ENCODE assay signal across 5 worm cellular contexts in genomic region chrII:1028602-1029001, ce11.
TF ChIP-seq lines count a peak whose summit lies in the region.

TSS of gene math-34 (plus strand) at chrII:1028972.

TF ChIP-seq in whole organism, L1 larva, 84 proteins besides CTCF, POLR2A, EP300 and RAD21:
- TF ChIP-seq C34B4.2 (tag; optimal IDR thresholded peaks at IDR 0.05; lab: Kevin White, UChicago) (no peak), skn-1 (tag; optimal IDR thresholded peaks at IDR 0.05; lab: Kevin White, UChicago) (no peak), elt-2 (tag; optimal IDR thresholded peaks at IDR 0.05; lab: Kevin White, UChicago) (peak; percentile 20), ceh-82 (tag; optimal IDR thresholded peaks at IDR 0.05; lab: Kevin White, UChicago) (no peak), elt-3 (tag; optimal IDR thresholded peaks at IDR 0.05; lab: Kevin White, UChicago) (no peak), ztf-11 (tag; optimal IDR thresholded peaks at IDR 0.05; lab: Kevin White, UChicago) (no peak)

TF ChIP-seq in whole organism, L2 larva, 48 proteins besides CTCF, POLR2A, EP300 and RAD21:
- TF ChIP-seq nhr-12 (tag; optimal IDR thresholded peaks at IDR 0.05; lab: Kevin White, UChicago) = no peak
- TF ChIP-seq fos-1 (tag; optimal IDR thresholded peaks at IDR 0.05; lab: Kevin White, UChicago) = peak; percentile 23

TF ChIP-seq in whole organism, L3 larva, 47 proteins besides CTCF, POLR2A, EP300 and RAD21:
- TF ChIP-seq elt-2 (tag; optimal IDR thresholded peaks at IDR 0.05; lab: Kevin White, UChicago) (peak; percentile 71), pha-4 (tag; optimal IDR thresholded peaks at IDR 0.05; lab: Kevin White, UChicago) (peak; percentile 24), mml-1 (tag; optimal IDR thresholded peaks at IDR 0.05; lab: Kevin White, UChicago) (no peak)

TF ChIP-seq in whole organism, L4 larva, 104 proteins besides CTCF, POLR2A, EP300 and RAD21:
- TF ChIP-seq lin-13 (GFP tag; optimal IDR thresholded peaks at IDR 0.05; lab: Kevin White, UChicago) (no peak), lin-39 (tag; optimal IDR thresholded peaks at IDR 0.05; lab: Kevin White, UChicago) (no peak), daf-16 (GFP tag; optimal IDR thresholded peaks at IDR 0.05; lab: Kevin White, UChicago) (no peak), daf-16 (tag; optimal IDR thresholded peaks at IDR 0.05; lab: Kevin White, UChicago) (peak; percentile 68), pqm-1 (tag; optimal IDR thresholded peaks at IDR 0.05; lab: Kevin White, UChicago) (peak; percentile 52), snpc-1.2 (GFP tag; IDR thresholded peaks at IDR 0.05; lab: Robert Waterston, UW) (no peak), nhr-77 (tag; optimal IDR thresholded peaks at IDR 0.05; lab: Kevin White, UChicago) (peak; percentile 41), daf-12 (tag; optimal IDR thresholded peaks at IDR 0.05; lab: Kevin White, UChicago) (no peak), F44E2.7 (GFP tag; IDR thresholded peaks at IDR 0.05; lab: Robert Waterston, UW) (no peak), ceh-44 (GFP tag; IDR thresholded peaks at IDR 0.05; lab: Robert Waterston, UW) (no peak), nhr-28 (tag; optimal IDR thresholded peaks at IDR 0.05; lab: Kevin White, UChicago) (peak; percentile 65), nhr-10 (tag; optimal IDR thresholded peaks at IDR 0.05; lab: Kevin White, UChicago) (no peak), dmd-6 (GFP tag; IDR thresholded peaks at IDR 0.05; lab: Robert Waterston, UW) (peak; percentile 68), daf-19 (GFP tag; conservative IDR thresholded peaks at IDR 0.05; lab: Robert Waterston, UW) (no peak), tra-1 (GFP tag; IDR thresholded peaks at IDR 0.05; lab: Robert Waterston, UW) (0 out of 2 replicates have a peak, but pooled peaks have one; percentile 23), vab-7 (GFP tag; IDR thresholded peaks at IDR 0.05; lab: Robert Waterston, UW) (no peak)

TF ChIP-seq in whole organism, young adult, 124 proteins besides CTCF, POLR2A, EP300 and RAD21:
- TF ChIP-seq tbx-9 (tag; optimal IDR thresholded peaks at IDR 0.05; lab: Kevin White, UChicago; ENCODE audit: borderline replicate concordance) = no peak
- TF ChIP-seq nhr-80 (tag; optimal IDR thresholded peaks at IDR 0.05; lab: Kevin White, UChicago) = peak; percentile 58
TF ChIP-seq in whole organism, young adult: peak in this region for 1.
